Fruit fly (Drosophila melanogaster) whole organism, pupa: ENCODE measurements around the gene CG34126.

Source experiments
- CG10348 ChIP-seq: fragments of 200-800 bp; sonication (Bioruptor generic); IDR thresholded peaks from 2 replicates; pipeline ENCODE4 v1.3.6; 2022; ENCODE audit warnings: missing biosample characterization, missing genetic modification characterization
- CG12605 ChIP-seq: fragments of 200-800 bp; sonication (Bioruptor generic); IDR thresholded peaks from 2 replicates; pipeline ENCODE4 v1.3.6; 2022; ENCODE audit warnings: missing biosample characterization, missing genetic modification characterization
- CG13204 ChIP-seq: fragments of 200-800 bp; sonication (Bioruptor generic); optimal IDR thresholded peaks from 2 replicates; lab custom pipeline; 2018; ENCODE audit warnings: missing biosample characterization, mild to moderate bottlenecking, missing genetic modification characterization, moderate library complexity
- CG14655 ChIP-seq: fragments of 200-800 bp; sonication (Bioruptor generic); optimal IDR thresholded peaks from 3 replicates; lab custom pipeline; 2017; ENCODE audit warnings: mild to moderate bottlenecking, missing biosample characterization, missing genetic modification reagents, missing genetic modification characterization
- CG15710 ChIP-seq: fragments of 200-800 bp; sonication (Bioruptor generic); optimal IDR thresholded peaks from 2 replicates; lab custom pipeline; 2018; ENCODE audit warnings: missing biosample characterization, mild to moderate bottlenecking, missing genetic modification characterization, moderate library complexity
- CG17806 ChIP-seq: fragments of 200-800 bp; sonication (Bioruptor generic); optimal IDR thresholded peaks from 2 replicates; lab custom pipeline; 2018; ENCODE audit warnings: missing biosample characterization, mild to moderate bottlenecking, missing genetic modification characterization, moderate library complexity
- CG32121 ChIP-seq: fragments of 200-800 bp; sonication (Bioruptor generic); IDR thresholded peaks from 2 replicates; pipeline ENCODE4 v1.3.6; 2022; ENCODE audit warnings: missing biosample characterization, missing genetic modification characterization
- CG34367 ChIP-seq: fragments of 200-800 bp; sonication (Bioruptor generic); optimal IDR thresholded peaks from 2 replicates; lab custom pipeline; 2018; ENCODE audit warnings: missing biosample characterization, mild to moderate bottlenecking, missing genetic modification characterization
- CG4496 ChIP-seq: fragments of 200-800 bp; sonication (Bioruptor generic); IDR thresholded peaks from 3 replicates; pipeline ENCODE4 v1.3.6; 2022; ENCODE audit warnings: missing biosample characterization, missing genetic modification characterization
- CG8159 ChIP-seq: fragments of 200-800 bp; sonication (Bioruptor generic); optimal IDR thresholded peaks from 3 replicates; lab custom pipeline; 2018; ENCODE audit warnings: missing biosample characterization, mild to moderate bottlenecking, missing genetic modification characterization, moderate library complexity
- CG8301 ChIP-seq: fragments of 200-800 bp; sonication (Bioruptor generic); optimal IDR thresholded peaks from 2 replicates; lab custom pipeline; 2018; ENCODE audit warnings: missing biosample characterization, mild to moderate bottlenecking, missing genetic modification characterization
- CG9948 ChIP-seq: fragments of 200-800 bp; sonication (Bioruptor generic); optimal IDR thresholded peaks from 2 replicates; lab custom pipeline; 2018; ENCODE audit warnings: missing biosample characterization, mild to moderate bottlenecking, missing genetic modification characterization, moderate library complexity
- D1 ChIP-seq: fragments of 200-800 bp; sonication (Bioruptor generic); optimal IDR thresholded peaks from 2 replicates; lab custom pipeline; 2018; ENCODE audit warnings: missing biosample characterization, mild to moderate bottlenecking, missing genetic modification characterization, moderate library complexity
- EcR ChIP-seq: fragments of 200-800 bp; sonication (Bioruptor generic); optimal IDR thresholded peaks from 3 replicates; lab custom pipeline; 2019; ENCODE audit warnings: missing biosample characterization, missing genetic modification characterization, mild to moderate bottlenecking, moderate library complexity, missing genetic modification reagents
- Ets98B ChIP-seq: fragments of 200-800 bp; sonication (Bioruptor generic); IDR thresholded peaks from 2 replicates; pipeline ENCODE4 v1.3.6; 2022; ENCODE audit warnings: missing biosample characterization, missing genetic modification characterization
- Pif1A ChIP-seq: fragments of 200-800 bp; sonication (Bioruptor generic); optimal IDR thresholded peaks from 3 replicates; lab custom pipeline; 2016; ENCODE audit warnings: missing biosample characterization, missing genetic modification characterization
- Pif1B ChIP-seq: fragments of 200-800 bp; sonication (Bioruptor generic); optimal IDR thresholded peaks from 3 replicates; lab custom pipeline; 2016; ENCODE audit warnings: missing biosample characterization, missing genetic modification characterization
- Snoo ChIP-seq: fragments of 200-800 bp; sonication (Bioruptor generic); optimal IDR thresholded peaks from 3 replicates; lab custom pipeline; 2017; ENCODE audit warnings: missing biosample characterization, mild to moderate bottlenecking, missing genetic modification characterization, inconsistent platforms
- fd96Ca ChIP-seq: fragments of 200-800 bp; sonication (Bioruptor generic); IDR thresholded peaks from 3 replicates; pipeline ENCODE4 v1.3.6; 2022; ENCODE audit warnings: missing biosample characterization, missing genetic modification characterization
- gl ChIP-seq: fragments of 200-800 bp; sonication (Bioruptor generic); optimal IDR thresholded peaks from 2 replicates; lab custom pipeline; 2018; ENCODE audit warnings: missing biosample characterization, mild to moderate bottlenecking, missing genetic modification characterization
- rn ChIP-seq: fragments of 200-800 bp; sonication (Bioruptor generic); IDR thresholded peaks from 2 replicates; pipeline ENCODE4 v1.3.6; 2022; ENCODE audit warnings: missing biosample characterization, missing genetic modification characterization

Gene CG34126

dm6 chr2L:5001582-5001929 lies 20.1 kb downstream of the CG34126 start:
- no peak for TF ChIP-seq Pif1A (GFP tag; lab: Kevin White, UChicago)
- no peak for TF ChIP-seq CG8301 (tag; lab: Kevin White, UChicago)
- TF ChIP-seq rn: no peak
- TF ChIP-seq gl (tag; lab: Kevin White, UChicago): no peak
- TF ChIP-seq EcR (GFP tag; lab: Kevin White, UChicago): no peak
- no peak for TF ChIP-seq CG32121
- TF ChIP-seq CG8159: no peak
- no peak for TF ChIP-seq D1 (tag; lab: Kevin White, UChicago)
- TF ChIP-seq Snoo (tag; lab: Kevin White, UChicago): no peak
- no peak for TF ChIP-seq fd96Ca (GFP tag; lab: Robert Waterston, UW)
- no peak for TF ChIP-seq CG34367 (tag; lab: Kevin White, UChicago)
- no peak for TF ChIP-seq CG14655 (GFP tag; lab: Kevin White, UChicago)
- TF ChIP-seq CG4496 (GFP tag; lab: Robert Waterston, UW): no peak
- TF ChIP-seq Pif1B (GFP tag; lab: Kevin White, UChicago): no peak

DNA sequence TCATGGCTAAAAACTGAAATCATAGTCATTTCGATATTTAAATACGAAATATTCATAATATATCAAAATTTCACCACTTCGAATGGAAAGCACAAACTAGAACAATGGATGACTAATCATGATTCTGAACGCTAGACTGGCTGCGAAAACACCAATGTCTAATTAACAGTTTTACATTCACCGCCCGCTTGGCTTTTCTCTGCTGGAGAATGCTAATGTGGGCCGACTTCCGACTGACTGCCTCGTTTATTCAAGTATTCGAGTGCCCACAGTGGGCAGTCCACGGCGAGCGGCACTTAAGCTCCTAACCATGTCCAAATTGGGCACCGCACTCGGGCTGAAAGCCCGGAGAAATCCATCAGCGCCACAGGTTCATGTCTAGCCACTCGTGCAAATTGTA lies 20.6 kb downstream of the CG34126 start:
- TF ChIP-seq rn (no peak), Ets98B (no peak), CG14655 (GFP tag; lab: Kevin White, UChicago) (no peak)

DNA sequence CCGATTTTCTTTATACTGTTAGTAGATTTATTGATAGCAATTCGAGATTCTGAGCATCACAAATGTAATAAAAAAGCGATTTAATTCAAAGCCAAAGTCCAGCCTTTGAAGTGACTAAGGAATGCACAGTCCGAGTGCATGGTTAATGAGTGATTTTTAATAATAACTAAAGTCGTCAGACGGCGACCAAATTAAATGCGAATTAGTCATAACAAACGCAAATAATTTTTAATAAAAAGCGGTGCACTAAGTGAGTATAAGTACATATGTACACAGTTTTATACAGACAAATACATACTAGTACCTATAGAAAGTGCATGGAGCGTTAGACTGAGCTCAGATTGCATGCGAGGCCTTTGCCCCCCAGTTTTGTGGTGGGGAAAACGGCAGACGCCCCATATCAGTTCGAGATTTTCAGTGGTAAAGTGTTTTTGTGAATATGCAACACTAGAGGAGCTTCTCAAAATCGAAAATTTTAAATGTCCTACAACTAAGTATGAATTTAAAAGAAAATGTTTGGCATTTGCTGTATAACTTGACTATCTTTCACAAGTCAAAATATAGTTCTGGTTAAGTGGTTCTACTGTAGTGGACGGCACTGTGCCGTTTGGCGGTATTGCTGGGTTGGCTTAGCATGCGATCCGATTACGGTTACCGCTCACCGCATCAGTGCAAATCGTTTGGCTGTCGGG lies 21.4 kb downstream of the CG34126 start:
- TF ChIP-seq CG15710 (tag; lab: Kevin White, UChicago) (peak; percentile 15), Ets98B (peak; percentile 75), CG12605 (GFP tag; lab: Robert Waterston, UW) (peak; percentile 60; the same call in 1 of the 2 replicates), Pif1B (GFP tag; lab: Kevin White, UChicago) (no peak), gl (tag; lab: Kevin White, UChicago) (no peak), EcR (GFP tag; lab: Kevin White, UChicago) (no peak), rn (no peak), CG13204 (GFP tag; lab: Kevin White, UChicago) (no peak), CG4496 (GFP tag; lab: Robert Waterston, UW) (peak; percentile 65; the same call in 2 of the 3 replicates), fd96Ca (GFP tag; lab: Robert Waterston, UW) (peak; percentile 57; the same call in 1 of the 3 replicates), CG9948 (tag; lab: Kevin White, UChicago) (no peak), CG17806 (tag; lab: Kevin White, UChicago) (no peak), D1 (tag; lab: Kevin White, UChicago) (no peak), CG34367 (tag; lab: Kevin White, UChicago) (no peak), CG14655 (GFP tag; lab: Kevin White, UChicago) (peak; percentile 45), CG8301 (tag; lab: Kevin White, UChicago) (peak; percentile 16), Snoo (tag; lab: Kevin White, UChicago) (no peak), CG10348 (GFP tag; lab: Robert Waterston, UW) (no peak), CG32121 (peak; percentile 49; the same call in 1 of the 2 replicates), Pif1A (GFP tag; lab: Kevin White, UChicago) (peak; percentile 34), CG8159 (no peak)

dm6 chr2L:5003670-5004453 lies 22.4 kb downstream of the CG34126 start:
- no peak for TF ChIP-seq Pif1B (GFP tag; lab: Kevin White, UChicago)
- TF ChIP-seq fd96Ca (GFP tag; lab: Robert Waterston, UW): no peak
- no peak for TF ChIP-seq rn
- no peak for TF ChIP-seq CG15710 (tag; lab: Kevin White, UChicago)
- TF ChIP-seq CG9948 (tag; lab: Kevin White, UChicago): no peak
- no peak for TF ChIP-seq CG34367 (tag; lab: Kevin White, UChicago)
- TF ChIP-seq CG17806 (tag; lab: Kevin White, UChicago): no peak
- no peak for TF ChIP-seq CG13204 (GFP tag; lab: Kevin White, UChicago)
- TF ChIP-seq EcR (GFP tag; lab: Kevin White, UChicago): no peak
- TF ChIP-seq CG8301 (tag; lab: Kevin White, UChicago): no peak
- TF ChIP-seq CG10348 (GFP tag; lab: Robert Waterston, UW): no peak
- TF ChIP-seq Pif1A (GFP tag; lab: Kevin White, UChicago): no peak
- TF ChIP-seq CG14655 (GFP tag; lab: Kevin White, UChicago): no peak
- TF ChIP-seq Snoo (tag; lab: Kevin White, UChicago): no peak
- no peak for TF ChIP-seq CG4496 (GFP tag; lab: Robert Waterston, UW)

DNA sequence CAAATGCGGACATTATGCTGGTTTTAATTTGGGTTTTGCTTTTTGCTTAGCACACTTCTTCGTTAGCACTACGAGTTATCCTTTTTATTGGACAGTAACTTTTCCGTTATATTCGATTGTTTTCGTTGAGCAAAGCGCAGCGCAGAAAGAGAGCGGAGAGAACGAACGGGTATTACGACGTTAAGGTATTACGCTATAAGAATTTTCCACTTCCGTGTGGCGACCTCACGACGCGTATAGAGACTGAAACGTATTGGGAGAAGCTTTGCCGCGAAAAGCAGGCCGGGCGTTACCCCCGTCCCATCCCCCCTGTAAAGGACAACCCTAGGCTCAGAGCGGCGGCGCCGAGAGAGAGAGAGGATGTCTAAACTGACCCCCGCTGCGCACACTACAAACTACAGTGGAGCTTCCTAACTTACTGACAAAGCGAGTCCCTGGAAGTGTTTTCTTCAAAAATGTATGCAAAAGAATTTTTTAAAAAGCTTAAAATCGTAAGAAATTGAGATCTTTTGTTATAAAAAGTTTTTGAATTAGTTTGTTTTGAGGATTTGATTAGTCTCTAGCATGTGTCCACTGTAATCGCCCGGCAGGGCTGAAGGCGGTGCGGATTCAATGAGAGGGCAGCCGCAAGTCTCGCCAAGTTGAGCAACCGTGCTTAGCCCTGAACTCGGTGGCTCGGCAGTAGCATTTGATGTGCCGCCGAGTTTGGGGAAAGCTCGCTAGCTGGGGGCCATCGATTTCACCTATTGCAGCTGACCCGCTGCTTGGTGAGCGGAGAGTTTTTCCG lies 23.5 kb downstream of the CG34126 start:
- TF ChIP-seq fd96Ca (GFP tag; lab: Robert Waterston, UW) (peak; percentile 90), CG13204 (GFP tag; lab: Kevin White, UChicago) (peak; percentile 69), gl (tag; lab: Kevin White, UChicago) (peak; percentile 73), Ets98B (peak; percentile 88), Snoo (tag; lab: Kevin White, UChicago) (peak; percentile 70), CG9948 (tag; lab: Kevin White, UChicago) (peak; percentile 89), CG4496 (GFP tag; lab: Robert Waterston, UW) (peak; percentile 94), CG8159 (peak; percentile 90), EcR (GFP tag; lab: Kevin White, UChicago) (peak; percentile 38), Pif1B (GFP tag; lab: Kevin White, UChicago) (peak; percentile 86), CG17806 (tag; lab: Kevin White, UChicago) (peak; percentile 89), D1 (tag; lab: Kevin White, UChicago) (peak; percentile 41), CG12605 (GFP tag; lab: Robert Waterston, UW) (peak; percentile 91), CG14655 (GFP tag; lab: Kevin White, UChicago) (peak; percentile 83), CG32121 (peak; percentile 89), CG10348 (GFP tag; lab: Robert Waterston, UW) (peak; percentile 76), CG8301 (tag; lab: Kevin White, UChicago) (peak; percentile 81), CG34367 (tag; lab: Kevin White, UChicago) (peak; percentile 88), Pif1A (GFP tag; lab: Kevin White, UChicago) (peak; percentile 90), CG15710 (tag; lab: Kevin White, UChicago) (peak; percentile 90), rn (peak; percentile 61; the same call in 1 of the 2 replicates)
